Fruit fly (Drosophila melanogaster) whole organism, embryonic: ENCODE measurements around the gene Ndae1.

ENCODE experiments used
- Antp ChIP-seq: fragments of 200-800 bp; sonication (Bioruptor generic); optimal IDR thresholded peaks from 3 replicates; lab custom pipeline; 2016; ENCODE audit warnings: missing biosample characterization, missing genetic modification characterization
- CG10209 ChIP-seq: fragments of 200-800 bp; sonication (Bioruptor generic); optimal IDR thresholded peaks from 3 replicates; lab custom pipeline; 2017; ENCODE audit warnings: missing biosample characterization, mild to moderate bottlenecking, missing genetic modification characterization, missing genetic modification reagents
- CG10321 ChIP-seq: fragments of 200-800 bp; sonication (Bioruptor generic); IDR thresholded peaks from 2 replicates; pipeline ENCODE4 v1.3.6; 2022; ENCODE audit warnings: missing biosample characterization, missing genetic modification characterization
- CG10366 ChIP-seq: fragments of 200-800 bp; sonication (Bioruptor generic); IDR thresholded peaks from 2 replicates; pipeline ENCODE4 v1.3.6; 2022; ENCODE audit warnings: missing biosample characterization, missing genetic modification characterization
- CG11504 ChIP-seq: fragments of 200-800 bp; sonication (Bioruptor generic); optimal IDR thresholded peaks from 3 replicates; lab custom pipeline; 2019; ENCODE audit warnings: missing biosample characterization, mild to moderate bottlenecking, missing genetic modification characterization, moderate library complexity
- CG12104 ChIP-seq: fragments of 200-800 bp; sonication (Bioruptor generic); optimal IDR thresholded peaks from 3 replicates; lab custom pipeline; 2016; ENCODE audit warnings: missing biosample characterization, missing genetic modification characterization
- CG12769 ChIP-seq: fragments of 200-800 bp; sonication (Bioruptor generic); optimal IDR thresholded peaks from 2 replicates; lab custom pipeline; 2019; ENCODE audit warnings: missing biosample characterization, mild to moderate bottlenecking, missing genetic modification characterization, moderate library complexity
- CG13296 ChIP-seq: fragments of 200-800 bp; sonication (Bioruptor generic); optimal IDR thresholded peaks from 3 replicates; lab custom pipeline; 2018; ENCODE audit warnings: missing biosample characterization, mild to moderate bottlenecking, missing genetic modification characterization
- CG14860 ChIP-seq: fragments of 200-800 bp; sonication (Bioruptor generic); IDR thresholded peaks from 3 replicates; pipeline ENCODE4 v1.3.6; 2022; ENCODE audit warnings: missing biosample characterization, missing genetic modification characterization; ENCODE audit not compliant: partially characterized antibody
- CG15269 ChIP-seq: fragments of 200-800 bp; sonication (Bioruptor generic); optimal IDR thresholded peaks from 2 replicates; lab custom pipeline; 2018; ENCODE audit warnings: missing biosample characterization, mild to moderate bottlenecking, missing genetic modification characterization, moderate library complexity
- CG17328 ChIP-seq: fragments of 200-800 bp; sonication (Bioruptor generic); IDR thresholded peaks from 2 replicates; pipeline ENCODE4 v1.3.6; 2022; ENCODE audit warnings: missing biosample characterization, missing genetic modification characterization
- CG1792 ChIP-seq: fragments of 200-800 bp; sonication (Bioruptor generic); optimal IDR thresholded peaks from 2 replicates; lab custom pipeline; 2016; ENCODE audit warnings: missing biosample characterization, missing genetic modification characterization
- CG30403 ChIP-seq: fragments of 200-800 bp; sonication (Bioruptor generic); optimal IDR thresholded peaks from 3 replicates; lab custom pipeline; 2016; ENCODE audit warnings: missing biosample characterization, missing genetic modification characterization
- CG3281 ChIP-seq: fragments of 200-800 bp; sonication (Bioruptor generic); optimal IDR thresholded peaks from 3 replicates; lab custom pipeline; 2017; ENCODE audit warnings: missing biosample characterization, mild to moderate bottlenecking, missing genetic modification characterization
- CG4360 ChIP-seq: fragments of 200-800 bp; sonication (Bioruptor generic); IDR thresholded peaks from 2 replicates; pipeline ENCODE4 v1.3.6; 2022; ENCODE audit warnings: missing biosample characterization, missing genetic modification characterization
- CG4424 ChIP-seq: fragments of 200-800 bp; sonication (Bioruptor generic); optimal IDR thresholded peaks from 3 replicates; lab custom pipeline; 2016; ENCODE audit warnings: missing biosample characterization, missing genetic modification characterization
- CG4854 ChIP-seq: fragments of 200-800 bp; sonication (Bioruptor generic); optimal IDR thresholded peaks from 2 replicates; lab custom pipeline; 2016; ENCODE audit warnings: missing biosample characterization, missing genetic modification characterization, inconsistent platforms
- CG8290 ChIP-seq, 3 experiments: fragments of 200-800 bp; sonication (Bioruptor generic); optimal IDR thresholded peaks; 2 replicates each; lab custom pipeline; 2016 to 2019; ENCODE audit warnings: missing biosample characterization in 3 of 3, missing genetic modification characterization in 3 of 3, mild to moderate bottlenecking in 2 of 3, moderate library complexity in 1 of 3
- CTCF ChIP-seq: fragments of 200-800 bp; sonication (Bioruptor generic); optimal IDR thresholded peaks from 2 replicates; lab custom pipeline; 2017; ENCODE audit warnings: missing biosample characterization, mild to moderate bottlenecking, missing genetic modification characterization, moderate library complexity
- Dp ChIP-seq: fragments of 200-800 bp; sonication (Bioruptor generic); optimal IDR thresholded peaks from 2 replicates; lab custom pipeline; 2018; ENCODE audit warnings: missing biosample characterization, mild to moderate bottlenecking, missing genetic modification characterization, moderate library complexity
- Drgx ChIP-seq: fragments of 200-800 bp; sonication (Bioruptor generic); IDR thresholded peaks from 2 replicates; pipeline ENCODE4 v1.3.6; 2022; ENCODE audit warnings: missing biosample characterization, missing genetic modification characterization
- Eip74EF ChIP-seq, 2 experiments: fragments of 200-800 bp in 1 of 2; fragments of >200 bp in 1 of 2; sonication (Bioruptor generic) in 1 of 2; optimal IDR thresholded peaks; 2 replicates each; lab custom pipeline; 2017 to 2019; ENCODE audit warnings: missing biosample characterization in 2 of 2, missing genetic modification characterization in 2 of 2, mild to moderate bottlenecking in 1 of 2, moderate library complexity in 1 of 2
- Ets65A ChIP-seq: fragments of 200-800 bp; sonication (Bioruptor generic); peaks from one replicate; lab custom pipeline; 2016; ENCODE audit warnings: missing biosample characterization, missing genetic modification characterization
- Fer1 ChIP-seq: fragments of 200-800 bp; sonication (Bioruptor generic); optimal IDR thresholded peaks from 2 replicates; lab custom pipeline; 2017; ENCODE audit warnings: missing biosample characterization, mild to moderate bottlenecking, missing genetic modification characterization
- MTF-1 ChIP-seq: fragments of 200-800 bp; sonication (Bioruptor generic); optimal IDR thresholded peaks from 2 replicates; lab custom pipeline; 2018; ENCODE audit warnings: missing biosample characterization, mild to moderate bottlenecking, missing genetic modification characterization, borderline replicate concordance
- NFAT ChIP-seq: fragments of 200-800 bp; sonication (Bioruptor generic); IDR thresholded peaks from 2 replicates; pipeline ENCODE4 v1.3.6; 2022; ENCODE audit warnings: missing biosample characterization, missing genetic modification characterization
- Rfx ChIP-seq: fragments of 200-800 bp; sonication (Bioruptor generic); IDR thresholded peaks from 2 replicates; pipeline ENCODE4 v1.3.6; 2022; ENCODE audit warnings: missing biosample characterization, missing genetic modification characterization
- Usf ChIP-seq: fragments of 200-800 bp; sonication (Bioruptor generic); optimal IDR thresholded peaks from 2 replicates; lab custom pipeline; 2017; ENCODE audit warnings: missing genotype, missing biosample characterization, missing genetic modification characterization
- ash1 ChIP-seq: fragments of 200-800 bp; sonication (Bioruptor generic); optimal IDR thresholded peaks from 2 replicates; lab custom pipeline; 2018; ENCODE audit warnings: missing biosample characterization, mild to moderate bottlenecking, missing genetic modification characterization
- az2 ChIP-seq: fragments of 200-800 bp; sonication (Bioruptor generic); optimal IDR thresholded peaks from 3 replicates; lab custom pipeline; 2016; ENCODE audit warnings: missing biosample characterization, missing genetic modification characterization
- bigmax ChIP-seq: fragments of 200-800 bp; sonication (Bioruptor generic); optimal IDR thresholded peaks from 2 replicates; lab custom pipeline; 2018; ENCODE audit warnings: missing biosample characterization, mild to moderate bottlenecking, missing genetic modification characterization
- caup ChIP-seq: fragments of 200-800 bp; sonication (Bioruptor generic); optimal IDR thresholded peaks from 3 replicates; lab custom pipeline; 2017; ENCODE audit warnings: missing biosample characterization, mild to moderate bottlenecking, missing genetic modification characterization, moderate library complexity; ENCODE audit not compliant: severe bottlenecking
- cwo ChIP-seq: fragments of 200-800 bp; sonication (Bioruptor generic); optimal IDR thresholded peaks from 3 replicates; lab custom pipeline; 2017; ENCODE audit warnings: missing biosample characterization, missing genetic modification characterization, mild to moderate bottlenecking, moderate library complexity, missing genetic modification reagents
- dpn ChIP-seq, 2 experiments: fragments of 200-800 bp; sonication (Bioruptor generic); optimal IDR thresholded peaks; 3 replicates each; lab custom pipeline; 2016; ENCODE audit warnings: missing biosample characterization in 2 of 2, missing genetic modification characterization in 2 of 2
- ftz-f1 ChIP-seq: fragments of 200-800 bp; sonication (Bioruptor generic); optimal IDR thresholded peaks from 2 replicates; lab custom pipeline; 2016; ENCODE audit warnings: missing biosample characterization, missing genetic modification characterization
- gce ChIP-seq: fragments of 200-800 bp; sonication (Bioruptor generic); IDR thresholded peaks from 3 replicates; pipeline ENCODE4 v1.3.6; 2022; ENCODE audit warnings: missing biosample characterization, missing genetic modification characterization
- gcm2 ChIP-seq: fragments of 200-800 bp; sonication (Bioruptor generic); optimal IDR thresholded peaks from 2 replicates; lab custom pipeline; 2016; ENCODE audit warnings: missing biosample characterization, missing genetic modification characterization
- gem ChIP-seq: fragments of 200-800 bp; sonication (Bioruptor generic); optimal IDR thresholded peaks from 2 replicates; lab custom pipeline; 2019; ENCODE audit warnings: missing biosample characterization, mild to moderate bottlenecking, missing genetic modification characterization, moderate library complexity
- grn ChIP-seq: fragments of 200-800 bp; sonication (Bioruptor generic); optimal IDR thresholded peaks from 3 replicates; lab custom pipeline; 2017; ENCODE audit warnings: missing biosample characterization, missing genetic modification characterization
- gt ChIP-seq: fragments of 200-800 bp; sonication (Bioruptor generic); IDR thresholded peaks from 2 replicates; pipeline ENCODE4 v1.3.6; 2022; ENCODE audit warnings: missing biosample characterization, missing genetic modification characterization
- inv ChIP-seq: fragments of 200-800 bp; sonication (Bioruptor generic); IDR thresholded peaks from 2 replicates; pipeline ENCODE4 v1.3.6; 2022; ENCODE audit warnings: missing biosample characterization, missing genetic modification characterization; ENCODE audit not compliant: partially characterized antibody
- otp ChIP-seq: fragments of 200-800 bp; sonication (Bioruptor generic); IDR thresholded peaks from 3 replicates; pipeline ENCODE4, ENCODE4 v1.3.6; 2022; ENCODE audit warnings: missing biosample characterization, missing genetic modification characterization
- pan ChIP-seq, 4 experiments: fragments of >200 bp in 3 of 4; fragments of 200-800 bp in 1 of 4; sonication (Bioruptor generic) in 1 of 4; optimal IDR thresholded peaks in 3 of 4; IDR thresholded peaks in 1 of 4; 2 replicates each; pipeline versions ENCODE4 v1.3.6 to Lab custom; 2017 to 2022; ENCODE audit warnings: missing biosample characterization in 2 of 4, missing genetic modification characterization in 2 of 4, mixed read lengths in 1 of 4
- phol ChIP-seq: fragments of 200-800 bp; sonication (Bioruptor generic); optimal IDR thresholded peaks from 3 replicates; lab custom pipeline; 2018; ENCODE audit warnings: missing biosample characterization, mild to moderate bottlenecking, missing genetic modification characterization, moderate library complexity
- pzg ChIP-seq: fragments of 200-800 bp; sonication (Bioruptor generic); optimal IDR thresholded peaks from 3 replicates; lab custom pipeline; 2018; ENCODE audit warnings: missing biosample characterization, mild to moderate bottlenecking, missing genetic modification characterization, moderate library complexity
- row ChIP-seq: fragments of 200-800 bp; sonication (Bioruptor generic); IDR thresholded peaks from 3 replicates; pipeline ENCODE4 v1.3.6; 2022; ENCODE audit warnings: missing biosample characterization, missing genetic modification characterization
- sd ChIP-seq: fragments of 200-800 bp; sonication (Bioruptor generic); optimal IDR thresholded peaks from 3 replicates; lab custom pipeline; 2018; ENCODE audit warnings: missing biosample characterization, mild to moderate bottlenecking, missing genetic modification characterization, moderate library complexity
- sens ChIP-seq: fragments of 200-800 bp; sonication (Bioruptor generic); peaks from one replicate; lab custom pipeline; 2016; ENCODE audit warnings: missing biosample characterization, missing genetic modification characterization
- stc ChIP-seq: fragments of 200-800 bp; sonication (Bioruptor generic); IDR thresholded peaks from 2 replicates; pipeline ENCODE4 v1.3.6; 2022; ENCODE audit warnings: missing biosample characterization, missing genetic modification characterization
- tup ChIP-seq: fragments of 200-800 bp; sonication (Bioruptor generic); optimal IDR thresholded peaks from 2 replicates; lab custom pipeline; 2016; ENCODE audit warnings: missing biosample characterization, mild to moderate bottlenecking, missing genetic modification characterization, moderate library complexity

The Ndae1 gene

dm6 chr2L:7254712-7255183, 5.6 kb upstream of the Ndae1 start (continued):
- TF ChIP-seq CG1792 (GFP tag; lab: Kevin White, UChicago): no peak
- no peak for TF ChIP-seq CG30403 (GFP tag; lab: Kevin White, UChicago)
- TF ChIP-seq cwo (GFP tag; lab: Kevin White, UChicago): peak; percentile 92
- peak; percentile 54 for TF ChIP-seq ftz-f1 (GFP tag; lab: Kevin White, UChicago)
- peak; percentile 19 for TF ChIP-seq caup
- no peak for TF ChIP-seq CG10366 (GFP tag; lab: Robert Waterston, UW)
- no peak for TF ChIP-seq Dp (GFP tag; lab: Kevin White, UChicago)
- peak; percentile 56; the same call in 2 of the 3 replicates for TF ChIP-seq CG14860 (GFP tag; lab: Robert Waterston, UW)
- peak; percentile 2 for TF ChIP-seq Fer1 (GFP tag; lab: Kevin White, UChicago)
- TF ChIP-seq CG4360 (GFP tag; lab: Robert Waterston, UW): no peak
- TF ChIP-seq CG15269 (tag; lab: Kevin White, UChicago): peak; percentile 3
- peak; percentile 70 for TF ChIP-seq grn (GFP tag; lab: Kevin White, UChicago)
- no peak for TF ChIP-seq NFAT (GFP tag; lab: Robert Waterston, UW)
- TF ChIP-seq CG17328 (GFP tag; lab: Robert Waterston, UW): no peak
- TF ChIP-seq CG4854 (GFP tag; lab: Kevin White, UChicago): no peak
- TF ChIP-seq Antp (GFP tag; lab: Kevin White, UChicago): no peak
- TF ChIP-seq Eip74EF (GFP tag; optimal IDR thresholded peaks at IDR 0.05; lab: Kevin White, UChicago): peak in 1 of 2 experiments; percentile 87
- TF ChIP-seq Rfx (GFP tag; lab: Robert Waterston, UW): peak; percentile 44; the same call in 1 of the 2 replicates
- TF ChIP-seq tup (GFP tag; lab: Kevin White, UChicago): no peak
- TF ChIP-seq Drgx (GFP tag; lab: Robert Waterston, UW): no peak
- TF ChIP-seq CG8290 (GFP tag; optimal IDR thresholded peaks at IDR 0.05; lab: Kevin White, UChicago): no peak
- TF ChIP-seq CG8290 (tag; optimal IDR thresholded peaks at IDR 0.05; lab: Kevin White, UChicago): peak in 1 of 2 experiments; percentile 35
- no peak for TF ChIP-seq pan (optimal IDR thresholded peaks at IDR 0.05; lab: Kevin White, UChicago)
- peak in 1 of 2 experiments; percentile 20 for TF ChIP-seq pan (GFP tag; optimal IDR thresholded peaks at IDR 0.05 in 1 of 2, IDR thresholded peaks at IDR 0.05 in 1 of 2)
- TF ChIP-seq CG13296 (GFP tag; lab: Kevin White, UChicago): peak; percentile 53
- no peak for TF ChIP-seq CG12104 (GFP tag; lab: Kevin White, UChicago)
- peak; percentile 31 for TF ChIP-seq sd (tag; lab: Kevin White, UChicago)
- no peak for TF ChIP-seq dpn (GFP tag; optimal IDR thresholded peaks at IDR 0.05; lab: Kevin White, UChicago)
- peak; percentile 10 for TF ChIP-seq CG11504 (tag; lab: Kevin White, UChicago)
- TF ChIP-seq Usf (GFP tag; lab: Kevin White, UChicago): no peak
- TF ChIP-seq CG10209 (GFP tag; lab: Kevin White, UChicago): no peak
- no peak for TF ChIP-seq gcm2 (GFP tag; lab: Kevin White, UChicago)
- peak; percentile 35 for TF ChIP-seq sens (GFP tag; lab: Kevin White, UChicago)
- no peak for TF ChIP-seq MTF-1 (GFP tag; lab: Kevin White, UChicago)
- TF ChIP-seq otp: no peak
- no peak for TF ChIP-seq Ets65A (GFP tag; lab: Kevin White, UChicago)
- no peak for TF ChIP-seq stc
- no peak for TF ChIP-seq gt (GFP tag; lab: Robert Waterston, UW)
- peak; percentile 69 for TF ChIP-seq bigmax (GFP tag; lab: Kevin White, UChicago)
- no peak for TF ChIP-seq pzg (GFP tag; lab: Kevin White, UChicago)
- TF ChIP-seq inv: 0 out of 2 replicates have a peak, but pooled peaks have one; percentile 17
- peak; percentile 23 for TF ChIP-seq CG12769 (tag; lab: Kevin White, UChicago)
- no peak for TF ChIP-seq CG10321 (GFP tag; lab: Robert Waterston, UW)
- TF ChIP-seq gce: no peak
- TF ChIP-seq CTCF (GFP tag; lab: Kevin White, UChicago): peak; percentile 86
- no peak for TF ChIP-seq phol
- peak; percentile 37 for TF ChIP-seq gem (tag; lab: Kevin White, UChicago)
- TF ChIP-seq row: 0 out of 3 replicates have a peak, but pooled peaks have one; percentile 23
- TF ChIP-seq ash1: no peak
- no peak for TF ChIP-seq CG4424 (GFP tag; lab: Kevin White, UChicago)
- no peak for TF ChIP-seq CG3281 (GFP tag; lab: Kevin White, UChicago)
- TF ChIP-seq az2 (GFP tag; lab: Kevin White, UChicago): no peak
